Fruit fly (Drosophila melanogaster) whole organism, pupa: ENCODE results near the gene PGRP-LA.

Experiments used
- CG10348 ChIP-seq: fragments of 200-800 bp; sonication (Bioruptor generic); IDR thresholded peaks from 2 replicates; pipeline ENCODE4 v1.3.6; 2022; ENCODE audit warnings: missing biosample characterization, missing genetic modification characterization
- CG12605 ChIP-seq: fragments of 200-800 bp; sonication (Bioruptor generic); IDR thresholded peaks from 2 replicates; pipeline ENCODE4 v1.3.6; 2022; ENCODE audit warnings: missing biosample characterization, missing genetic modification characterization
- CG13204 ChIP-seq: fragments of 200-800 bp; sonication (Bioruptor generic); optimal IDR thresholded peaks from 2 replicates; lab custom pipeline; 2018; ENCODE audit warnings: missing biosample characterization, mild to moderate bottlenecking, missing genetic modification characterization, moderate library complexity
- CG14655 ChIP-seq: fragments of 200-800 bp; sonication (Bioruptor generic); optimal IDR thresholded peaks from 3 replicates; lab custom pipeline; 2017; ENCODE audit warnings: mild to moderate bottlenecking, missing biosample characterization, missing genetic modification reagents, missing genetic modification characterization
- CG15710 ChIP-seq: fragments of 200-800 bp; sonication (Bioruptor generic); optimal IDR thresholded peaks from 2 replicates; lab custom pipeline; 2018; ENCODE audit warnings: missing biosample characterization, mild to moderate bottlenecking, missing genetic modification characterization, moderate library complexity
- CG17806 ChIP-seq: fragments of 200-800 bp; sonication (Bioruptor generic); optimal IDR thresholded peaks from 2 replicates; lab custom pipeline; 2018; ENCODE audit warnings: missing biosample characterization, mild to moderate bottlenecking, missing genetic modification characterization, moderate library complexity
- CG32121 ChIP-seq: fragments of 200-800 bp; sonication (Bioruptor generic); IDR thresholded peaks from 2 replicates; pipeline ENCODE4 v1.3.6; 2022; ENCODE audit warnings: missing biosample characterization, missing genetic modification characterization
- CG34367 ChIP-seq: fragments of 200-800 bp; sonication (Bioruptor generic); optimal IDR thresholded peaks from 2 replicates; lab custom pipeline; 2018; ENCODE audit warnings: missing biosample characterization, mild to moderate bottlenecking, missing genetic modification characterization
- CG4496 ChIP-seq: fragments of 200-800 bp; sonication (Bioruptor generic); IDR thresholded peaks from 3 replicates; pipeline ENCODE4 v1.3.6; 2022; ENCODE audit warnings: missing biosample characterization, missing genetic modification characterization
- CG8159 ChIP-seq: fragments of 200-800 bp; sonication (Bioruptor generic); optimal IDR thresholded peaks from 3 replicates; lab custom pipeline; 2018; ENCODE audit warnings: missing biosample characterization, mild to moderate bottlenecking, missing genetic modification characterization, moderate library complexity
- CG8301 ChIP-seq: fragments of 200-800 bp; sonication (Bioruptor generic); optimal IDR thresholded peaks from 2 replicates; lab custom pipeline; 2018; ENCODE audit warnings: missing biosample characterization, mild to moderate bottlenecking, missing genetic modification characterization
- CG9948 ChIP-seq: fragments of 200-800 bp; sonication (Bioruptor generic); optimal IDR thresholded peaks from 2 replicates; lab custom pipeline; 2018; ENCODE audit warnings: missing biosample characterization, mild to moderate bottlenecking, missing genetic modification characterization, moderate library complexity
- D1 ChIP-seq: fragments of 200-800 bp; sonication (Bioruptor generic); optimal IDR thresholded peaks from 2 replicates; lab custom pipeline; 2018; ENCODE audit warnings: missing biosample characterization, mild to moderate bottlenecking, missing genetic modification characterization, moderate library complexity
- EcR ChIP-seq: fragments of 200-800 bp; sonication (Bioruptor generic); optimal IDR thresholded peaks from 3 replicates; lab custom pipeline; 2019; ENCODE audit warnings: missing biosample characterization, missing genetic modification characterization, mild to moderate bottlenecking, moderate library complexity, missing genetic modification reagents
- Ets98B ChIP-seq: fragments of 200-800 bp; sonication (Bioruptor generic); IDR thresholded peaks from 2 replicates; pipeline ENCODE4 v1.3.6; 2022; ENCODE audit warnings: missing biosample characterization, missing genetic modification characterization
- Pif1A ChIP-seq: fragments of 200-800 bp; sonication (Bioruptor generic); optimal IDR thresholded peaks from 3 replicates; lab custom pipeline; 2016; ENCODE audit warnings: missing biosample characterization, missing genetic modification characterization
- Pif1B ChIP-seq: fragments of 200-800 bp; sonication (Bioruptor generic); optimal IDR thresholded peaks from 3 replicates; lab custom pipeline; 2016; ENCODE audit warnings: missing biosample characterization, missing genetic modification characterization
- Snoo ChIP-seq: fragments of 200-800 bp; sonication (Bioruptor generic); optimal IDR thresholded peaks from 3 replicates; lab custom pipeline; 2017; ENCODE audit warnings: missing biosample characterization, mild to moderate bottlenecking, missing genetic modification characterization, inconsistent platforms
- fd96Ca ChIP-seq: fragments of 200-800 bp; sonication (Bioruptor generic); IDR thresholded peaks from 3 replicates; pipeline ENCODE4 v1.3.6; 2022; ENCODE audit warnings: missing biosample characterization, missing genetic modification characterization
- gl ChIP-seq: fragments of 200-800 bp; sonication (Bioruptor generic); optimal IDR thresholded peaks from 2 replicates; lab custom pipeline; 2018; ENCODE audit warnings: missing biosample characterization, mild to moderate bottlenecking, missing genetic modification characterization
- rn ChIP-seq: fragments of 200-800 bp; sonication (Bioruptor generic); IDR thresholded peaks from 2 replicates; pipeline ENCODE4 v1.3.6; 2022; ENCODE audit warnings: missing biosample characterization, missing genetic modification characterization

Gene PGRP-LA

DNA sequence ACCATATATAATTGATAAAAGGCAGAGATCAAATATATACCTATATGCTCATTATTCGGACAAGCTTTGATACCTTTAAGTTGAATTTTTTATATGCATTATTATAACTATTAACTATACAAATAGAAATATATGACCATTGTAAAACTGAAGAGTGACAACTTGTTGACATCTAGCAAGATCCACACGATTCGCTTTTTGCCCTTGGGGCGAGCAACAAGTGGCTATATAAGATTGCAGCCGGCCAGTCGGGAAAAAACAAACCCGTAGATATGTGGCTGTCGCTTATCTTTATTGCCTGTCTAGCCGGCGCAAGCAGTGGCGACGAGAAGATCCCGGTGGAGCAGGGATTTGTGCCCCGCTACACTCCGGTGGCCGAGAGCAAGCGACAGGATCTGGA lies 27.8 kb downstream of the PGRP-LA start, which contains the start of gene CG34456:
Gene CG34456 (plus strand): TSS at position 215 of the 400 bp plus-strand sequence.
- TF ChIP-seq CG10348 (GFP tag; lab: Robert Waterston, UW) (no peak), CG4496 (0 out of 3 replicates have a peak, but pooled peaks have one; percentile 41), Pif1B (GFP tag; lab: Kevin White, UChicago) (no peak), EcR (GFP tag; lab: Kevin White, UChicago) (peak; percentile 20)

DNA sequence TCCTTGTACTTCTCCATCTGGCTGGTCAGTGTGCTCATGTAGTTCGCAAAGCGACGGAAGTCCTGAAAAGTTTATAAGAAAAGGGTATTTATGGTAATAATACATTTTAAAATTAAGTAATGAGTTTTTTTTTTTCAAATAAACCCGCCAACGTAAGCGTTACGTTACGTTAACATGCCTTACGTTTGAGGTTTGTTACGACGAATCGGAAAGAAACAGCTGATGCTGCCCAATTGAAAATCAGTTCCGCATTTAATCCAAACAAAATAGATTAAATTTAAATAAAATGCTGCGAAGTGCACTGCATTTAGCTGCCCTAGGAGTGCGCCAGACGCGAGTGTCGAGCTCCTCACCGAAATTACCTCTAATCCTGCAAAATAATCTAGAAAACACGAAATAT lies 30.0 kb downstream of the PGRP-LA start, which contains the start of gene mRRF1:
Gene mRRF1 (plus strand): TSS at position 220 of the 400 bp plus-strand sequence.
- TF ChIP-seq CG34367 (no peak), CG4496 (no peak), Pif1A (GFP tag; lab: Kevin White, UChicago) (no peak)
- TF ChIP-seq, all 21 proteins: peak for 0

DNA sequence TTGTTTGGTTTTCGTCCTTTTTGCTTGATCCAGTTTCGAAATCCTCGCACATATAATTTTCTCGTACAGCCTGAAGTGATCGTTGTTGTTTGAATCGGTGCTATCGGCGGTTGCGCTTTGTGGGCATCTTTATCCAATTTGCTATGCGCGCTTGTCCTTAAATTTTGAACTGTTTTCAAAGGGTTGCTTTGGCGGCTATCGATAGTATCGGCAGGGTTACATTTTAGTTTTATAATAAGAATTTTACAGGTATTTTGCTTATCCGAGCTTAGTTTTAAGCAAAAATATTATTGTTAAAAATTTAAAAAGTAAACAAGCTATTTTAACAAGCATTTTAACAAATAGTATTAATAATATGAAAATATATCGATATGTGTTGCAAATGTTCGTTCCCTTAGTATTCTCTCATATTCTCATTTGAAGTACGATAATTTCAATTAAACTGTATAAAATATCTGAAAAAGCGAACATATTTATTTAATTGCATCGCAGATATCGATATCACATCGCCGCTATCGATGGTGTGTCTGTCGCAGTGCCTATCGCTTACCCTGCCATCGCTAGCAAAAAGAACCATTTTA lies 32.8 kb downstream of the PGRP-LA start, which contains the start of the genes Klp67A and CG4452:
Gene Klp67A (minus strand): TSS at position 197 of the 581 bp plus-strand sequence.
Gene CG4452 (plus strand): TSS at position 528 of the 581 bp plus-strand sequence.
- no peak for TF ChIP-seq Snoo (tag; lab: Kevin White, UChicago)
- TF ChIP-seq CG14655, result no peak
- no peak for TF ChIP-seq fd96Ca (GFP tag; lab: Robert Waterston, UW)
- TF ChIP-seq CG8159, result no peak
- no peak for TF ChIP-seq rn (GFP tag; lab: Robert Waterston, UW)
- no peak for TF ChIP-seq gl (tag; lab: Kevin White, UChicago)
- TF ChIP-seq, all 21 proteins: peak for 0

DNA sequence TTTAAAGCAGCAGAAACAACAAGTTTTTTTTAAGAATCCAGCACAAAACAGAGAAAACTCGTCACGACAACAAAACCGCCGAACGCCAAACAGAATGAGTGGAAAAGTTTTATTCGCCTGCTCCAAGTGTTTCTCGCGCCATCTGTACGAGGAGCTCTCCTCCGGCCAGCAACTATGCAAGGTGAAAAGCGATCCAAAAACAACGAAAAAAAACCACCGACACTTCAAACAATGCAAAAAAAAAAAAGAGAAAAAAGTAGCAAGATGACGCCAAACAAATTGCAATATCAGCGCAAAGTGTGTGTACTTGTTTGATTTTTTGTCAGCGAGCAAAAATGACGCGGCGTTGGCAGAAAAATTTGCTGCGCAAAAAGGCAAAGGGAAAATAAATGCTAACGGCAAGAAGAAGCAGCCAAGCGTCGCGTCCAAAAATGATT lies 33.3 kb downstream of the PGRP-LA start:
- peak; percentile 66 for TF ChIP-seq Pif1A (GFP tag; lab: Kevin White, UChicago)
- TF ChIP-seq Pif1B (GFP tag; lab: Kevin White, UChicago), result peak; percentile 53
- peak; percentile 84 for TF ChIP-seq CG12605 (GFP tag; lab: Robert Waterston, UW)
- peak; percentile 73; the same call in 2 of the 3 replicates for TF ChIP-seq CG4496
- peak; percentile 66 for TF ChIP-seq gl (tag; lab: Kevin White, UChicago)
- TF ChIP-seq CG15710, result peak; percentile 46
- peak; percentile 58 for TF ChIP-seq CG34367
- no peak for TF ChIP-seq Snoo (tag; lab: Kevin White, UChicago)
- TF ChIP-seq Ets98B (GFP tag; lab: Robert Waterston, UW), result peak; percentile 67; the same call in 1 of the 2 replicates
- peak; percentile 53 for TF ChIP-seq CG8159
- TF ChIP-seq CG13204 (GFP tag; lab: Kevin White, UChicago), result peak; percentile 47
- no peak for TF ChIP-seq rn (GFP tag; lab: Robert Waterston, UW)
- no peak for TF ChIP-seq D1 (tag; lab: Kevin White, UChicago)
- TF ChIP-seq CG17806 (tag; lab: Kevin White, UChicago), result peak; percentile 29
- peak; percentile 3 for TF ChIP-seq EcR (GFP tag; lab: Kevin White, UChicago)
- TF ChIP-seq CG9948 (tag; lab: Kevin White, UChicago), result peak; percentile 19
- no peak for TF ChIP-seq CG10348 (GFP tag; lab: Robert Waterston, UW)
- TF ChIP-seq CG8301, result peak; percentile 51
- TF ChIP-seq CG14655, result no peak
- TF ChIP-seq CG32121 (GFP tag; lab: Robert Waterston, UW), result peak; percentile 19; the same call in 1 of the 2 replicates
- TF ChIP-seq fd96Ca (GFP tag; lab: Robert Waterston, UW), result peak; percentile 72; the same call in 1 of the 3 replicates

dm6 chr3L:9368665-9369064 lies 34.5 kb downstream of the PGRP-LA start:
- TF ChIP-seq CG10348 (GFP tag; lab: Robert Waterston, UW), result no peak
- TF ChIP-seq Snoo (tag; lab: Kevin White, UChicago), result no peak
- no peak for TF ChIP-seq fd96Ca (GFP tag; lab: Robert Waterston, UW)
- TF ChIP-seq Pif1A (GFP tag; lab: Kevin White, UChicago), result no peak
- TF ChIP-seq CG12605 (GFP tag; lab: Robert Waterston, UW), result no peak
- TF ChIP-seq Pif1B (GFP tag; lab: Kevin White, UChicago), result no peak
- TF ChIP-seq CG15710, result no peak
- no peak for TF ChIP-seq CG8301
- TF ChIP-seq EcR (GFP tag; lab: Kevin White, UChicago), result no peak
- TF ChIP-seq CG9948 (tag; lab: Kevin White, UChicago), result no peak
- TF ChIP-seq D1 (tag; lab: Kevin White, UChicago), result no peak
- no peak for TF ChIP-seq CG13204 (GFP tag; lab: Kevin White, UChicago)
- no peak for TF ChIP-seq CG17806 (tag; lab: Kevin White, UChicago)
- TF ChIP-seq CG14655, result no peak
- no peak for TF ChIP-seq CG32121 (GFP tag; lab: Robert Waterston, UW)

- TF ChIP-seq gl (tag; lab: Kevin White, UChicago), result no peak
- TF ChIP-seq Snoo (tag; lab: Kevin White, UChicago), result peak; percentile 33
- no peak for TF ChIP-seq CG12605 (GFP tag; lab: Robert Waterston, UW)
- no peak for TF ChIP-seq CG17806 (tag; lab: Kevin White, UChicago)
- no peak for TF ChIP-seq CG13204 (GFP tag; lab: Kevin White, UChicago)
- no peak for TF ChIP-seq CG32121 (GFP tag; lab: Robert Waterston, UW)
- TF ChIP-seq CG10348 (GFP tag; lab: Robert Waterston, UW), result no peak
- TF ChIP-seq CG15710, result peak; percentile 30
- TF ChIP-seq EcR (GFP tag; lab: Kevin White, UChicago), result peak; percentile 17
- TF ChIP-seq Ets98B (GFP tag; lab: Robert Waterston, UW), result peak; percentile 17; the same call in 1 of the 2 replicates
- TF ChIP-seq CG4496, result no peak
- TF ChIP-seq CG8159, result peak; percentile 20
- no peak for TF ChIP-seq fd96Ca (GFP tag; lab: Robert Waterston, UW)
- TF ChIP-seq CG14655, result no peak
- no peak for TF ChIP-seq Pif1B (GFP tag; lab: Kevin White, UChicago)
- TF ChIP-seq CG8301, result no peak
- no peak for TF ChIP-seq Pif1A (GFP tag; lab: Kevin White, UChicago)
- TF ChIP-seq rn (GFP tag; lab: Robert Waterston, UW), result no peak
- no peak for TF ChIP-seq CG34367
- peak; percentile 4 for TF ChIP-seq CG9948 (tag; lab: Kevin White, UChicago)
- TF ChIP-seq D1 (tag; lab: Kevin White, UChicago), result no peak
Observed at dm6 chr3L:9370907-9371365, 36.8 kb downstream of the PGRP-LA start, which contains the start of gene Fdx1. TSS of gene Fdx1 (minus strand) at chr3L:9371238.
